Fruit fly (Drosophila melanogaster) whole organism, embryonic: ENCODE measurements around the gene ND-MNLL.

Experiments
- Asciz ChIP-seq: fragments of 200-800 bp; sonication (Bioruptor generic); optimal IDR thresholded peaks from 2 replicates; lab custom pipeline; 2017; ENCODE audit warnings: missing biosample characterization, mild to moderate bottlenecking, missing genetic modification characterization, missing genetic modification reagents
- Bgb ChIP-seq: fragments of 200-800 bp; sonication (Bioruptor generic); IDR thresholded peaks from 2 replicates; pipeline ENCODE4 v1.3.6; 2022; ENCODE audit warnings: missing biosample characterization, missing genetic modification characterization; ENCODE audit not compliant: partially characterized antibody
- CG10147 ChIP-seq: fragments of 200-800 bp; sonication (Bioruptor generic); optimal IDR thresholded peaks from 2 replicates; lab custom pipeline; 2019; ENCODE audit warnings: missing biosample characterization, mild to moderate bottlenecking, missing genetic modification characterization, moderate library complexity
- CG10431 ChIP-seq: fragments of 200-800 bp; sonication (Bioruptor generic); optimal IDR thresholded peaks from 3 replicates; lab custom pipeline; 2018; ENCODE audit warnings: missing biosample characterization, mild to moderate bottlenecking, missing genetic modification characterization
- CG10979 ChIP-seq: fragments of 200-800 bp; sonication (Bioruptor generic); optimal IDR thresholded peaks from 2 replicates; lab custom pipeline; 2018; ENCODE audit warnings: missing biosample characterization, mild to moderate bottlenecking, missing genetic modification characterization, moderate library complexity
- CG11456 ChIP-seq: fragments of 200-800 bp; sonication (Bioruptor generic); IDR thresholded peaks from 3 replicates; pipeline ENCODE4 v1.3.6; 2022; ENCODE audit warnings: missing biosample characterization, missing genetic modification characterization
- CG11723 ChIP-seq: fragments of 200-800 bp; sonication (Bioruptor generic); optimal IDR thresholded peaks from 2 replicates; lab custom pipeline; 2017; ENCODE audit warnings: missing biosample characterization, mild to moderate bottlenecking, missing genetic modification characterization
- CG12071 ChIP-seq: fragments of 200-800 bp; sonication (Bioruptor generic); optimal IDR thresholded peaks from 3 replicates; lab custom pipeline; 2018; ENCODE audit warnings: missing biosample characterization, mild to moderate bottlenecking, missing genetic modification characterization
- CG12299 ChIP-seq: fragments of 200-800 bp; sonication (Bioruptor generic); optimal IDR thresholded peaks from 2 replicates; lab custom pipeline; 2018; ENCODE audit warnings: missing biosample characterization, mild to moderate bottlenecking, missing genetic modification characterization
- CG14667 ChIP-seq: fragments of 200-800 bp; sonication (Bioruptor generic); IDR thresholded peaks from 2 replicates; pipeline ENCODE4 v1.3.6; 2022; ENCODE audit warnings: missing biosample characterization, missing genetic modification characterization
- CG1529 ChIP-seq: fragments of 200-800 bp; sonication (Bioruptor generic); optimal IDR thresholded peaks from 3 replicates; lab custom pipeline; 2018; ENCODE audit warnings: missing biosample characterization, missing genetic modification characterization
- CG16863 ChIP-seq: fragments of 200-800 bp; sonication (Bioruptor generic); optimal IDR thresholded peaks from 3 replicates; lab custom pipeline; 2016; ENCODE audit warnings: missing biosample characterization, missing genetic modification characterization
- CG17612 ChIP-seq: fragments of 200-800 bp; sonication (Bioruptor generic); IDR thresholded peaks from 2 replicates; pipeline ENCODE4 v1.3.6; 2022; ENCODE audit warnings: missing biosample characterization, missing genetic modification characterization
- CG3163 ChIP-seq: fragments of 200-800 bp; sonication (Bioruptor generic); optimal IDR thresholded peaks from 3 replicates; lab custom pipeline; 2016; ENCODE audit warnings: missing biosample characterization, missing genetic modification characterization
- CG32772 ChIP-seq: fragments of 200-800 bp; sonication (Bioruptor generic); IDR thresholded peaks from 2 replicates; pipeline ENCODE4 v1.3.6; 2022; ENCODE audit warnings: missing biosample characterization, missing genetic modification characterization
- CG3281 ChIP-seq: fragments of 200-800 bp; sonication (Bioruptor generic); optimal IDR thresholded peaks from 3 replicates; lab custom pipeline; 2017; ENCODE audit warnings: missing biosample characterization, mild to moderate bottlenecking, missing genetic modification characterization
- CG34422 ChIP-seq: fragments of 200-800 bp; sonication (Bioruptor generic); IDR thresholded peaks from 3 replicates; pipeline ENCODE4 v1.3.6; 2022; ENCODE audit warnings: missing biosample characterization, missing genetic modification characterization
- CG3847 ChIP-seq: fragments of 200-800 bp; sonication (Bioruptor generic); IDR thresholded peaks from 2 replicates; pipeline ENCODE4 v1.3.6; 2022; ENCODE audit warnings: missing biosample characterization, missing genetic modification characterization
- CG4360 ChIP-seq: fragments of 200-800 bp; sonication (Bioruptor generic); IDR thresholded peaks from 2 replicates; pipeline ENCODE4 v1.3.6; 2022; ENCODE audit warnings: missing biosample characterization, missing genetic modification characterization
- CG43689 ChIP-seq: fragments of 200-800 bp; sonication (Bioruptor generic); IDR thresholded peaks from 2 replicates; pipeline ENCODE4 v1.3.6; 2022; ENCODE audit warnings: missing biosample characterization, missing genetic modification characterization
- CG7745 ChIP-seq: fragments of 200-800 bp; sonication (Bioruptor generic); optimal IDR thresholded peaks from 2 replicates; lab custom pipeline; 2018; ENCODE audit warnings: missing biosample characterization, mild to moderate bottlenecking, missing genetic modification characterization, moderate library complexity
- Dbx ChIP-seq: fragments of 200-800 bp; sonication (Bioruptor generic); IDR thresholded peaks from 3 replicates; pipeline ENCODE4 v1.3.6; 2022; ENCODE audit warnings: missing biosample characterization, missing genetic modification characterization
- Fer1 ChIP-seq: fragments of 200-800 bp; sonication (Bioruptor generic); optimal IDR thresholded peaks from 2 replicates; lab custom pipeline; 2017; ENCODE audit warnings: missing biosample characterization, mild to moderate bottlenecking, missing genetic modification characterization
- Fer2 ChIP-seq: fragments of 200-800 bp; sonication (Bioruptor generic); optimal IDR thresholded peaks from 2 replicates; lab custom pipeline; 2018; ENCODE audit warnings: missing biosample characterization, mild to moderate bottlenecking, missing genetic modification characterization, moderate library complexity
- H2.0 ChIP-seq: fragments of 200-800 bp; sonication (Bioruptor generic); IDR thresholded peaks from 2 replicates; pipeline ENCODE4 v1.3.6; 2022; ENCODE audit warnings: missing biosample characterization, missing genetic modification characterization
- HHEX ChIP-seq: fragments of 200-800 bp; sonication (Bioruptor generic); optimal IDR thresholded peaks from 3 replicates; lab custom pipeline; 2017; ENCODE audit warnings: missing biosample characterization, mild to moderate bottlenecking, missing genetic modification characterization, missing genetic modification reagents
- HLHmδ ChIP-seq: fragments of 200-800 bp; sonication (Bioruptor generic); optimal IDR thresholded peaks from 2 replicates; lab custom pipeline; 2018; ENCODE audit warnings: missing biosample characterization, mild to moderate bottlenecking, missing genetic modification characterization, moderate library complexity
- Hr78 ChIP-seq, 2 experiments: fragments of 200-800 bp in 1 of 2; fragments of >200 bp in 1 of 2; sonication (Bioruptor generic) in 1 of 2; optimal IDR thresholded peaks; 2 replicates each; lab custom pipeline; 2017 to 2019; ENCODE audit warnings: missing biosample characterization in 2 of 2, missing genetic modification characterization in 2 of 2, mild to moderate bottlenecking in 1 of 2, moderate library complexity in 1 of 2
- Mad ChIP-seq: fragments of 200-800 bp; sonication (Bioruptor generic); optimal IDR thresholded peaks from 2 replicates; lab custom pipeline; 2016; ENCODE audit warnings: missing biosample characterization, missing genetic modification characterization
- Myb ChIP-seq: fragments of 200-800 bp; sonication (Bioruptor generic); optimal IDR thresholded peaks from 2 replicates; lab custom pipeline; 2016; ENCODE audit warnings: missing biosample characterization, missing genetic modification characterization
- NK7.1 ChIP-seq: fragments of 200-800 bp; sonication (Bioruptor generic); optimal IDR thresholded peaks from 3 replicates; lab custom pipeline; 2016; ENCODE audit warnings: missing biosample characterization, missing genetic modification characterization
- Sry-β ChIP-seq: fragments of 200-800 bp; sonication (Bioruptor generic); optimal IDR thresholded peaks from 2 replicates; lab custom pipeline; 2018; ENCODE audit warnings: missing biosample characterization, mild to moderate bottlenecking, missing genetic modification characterization, moderate library complexity
- Ssrp ChIP-seq: fragments of 200-800 bp; sonication (Bioruptor generic); optimal IDR thresholded peaks from 2 replicates; lab custom pipeline; 2018; ENCODE audit warnings: missing biosample characterization, mild to moderate bottlenecking, missing genetic modification characterization, moderate library complexity
- ara ChIP-seq: fragments of 200-800 bp; sonication (Bioruptor generic); IDR thresholded peaks from 2 replicates; pipeline ENCODE4 v1.3.6; 2022; ENCODE audit warnings: missing biosample characterization, missing genetic modification characterization
- ato ChIP-seq: fragments of 200-800 bp; sonication (Bioruptor generic); IDR thresholded peaks from 2 replicates; pipeline ENCODE4 v1.3.6; 2022; ENCODE audit warnings: missing biosample characterization, missing genetic modification characterization; ENCODE audit not compliant: partially characterized antibody
- bbx ChIP-seq: fragments of 200-800 bp; sonication (Bioruptor generic); IDR thresholded peaks from 2 replicates; pipeline ENCODE4 v1.3.6; 2022; ENCODE audit warnings: missing biosample characterization, missing genetic modification characterization; ENCODE audit not compliant: partially characterized antibody
- crp ChIP-seq, 2 experiments: fragments of 200-800 bp; sonication (Bioruptor generic); optimal IDR thresholded peaks; 2 replicates in 1 of 2; 3 replicates in 1 of 2; lab custom pipeline; 2017; ENCODE audit warnings: missing biosample characterization in 2 of 2, missing genetic modification characterization in 2 of 2, mild to moderate bottlenecking in 1 of 2, moderate library complexity in 1 of 2
- fu2 ChIP-seq: fragments of 200-800 bp; sonication (Bioruptor generic); optimal IDR thresholded peaks from 2 replicates; lab custom pipeline; 2016; ENCODE audit warnings: missing biosample characterization, missing genetic modification characterization
- gt ChIP-seq: fragments of 200-800 bp; sonication (Bioruptor generic); IDR thresholded peaks from 2 replicates; pipeline ENCODE4 v1.3.6; 2022; ENCODE audit warnings: missing biosample characterization, missing genetic modification characterization
- ham ChIP-seq: fragments of 200-800 bp; sonication (Bioruptor generic); IDR thresholded peaks from 2 replicates; pipeline ENCODE4 v1.3.6; 2022; ENCODE audit warnings: missing biosample characterization, missing genetic modification characterization
- her ChIP-seq: fragments of 200-800 bp; sonication (Bioruptor generic); optimal IDR thresholded peaks from 2 replicates; lab custom pipeline; 2016; ENCODE audit warnings: missing biosample characterization, missing genetic modification characterization
- ken ChIP-seq: fragments of 200-800 bp; sonication (Bioruptor generic); IDR thresholded peaks from 3 replicates; pipeline ENCODE4 v1.3.6; 2022; ENCODE audit warnings: missing biosample characterization, missing genetic modification characterization
- lbe ChIP-seq: fragments of 200-800 bp; sonication (Bioruptor generic); optimal IDR thresholded peaks from 2 replicates; lab custom pipeline; 2016; ENCODE audit warnings: missing biosample characterization, mild to moderate bottlenecking, missing genetic modification characterization
- lola ChIP-seq, 3 experiments: fragments of >200 bp in 2 of 3; fragments of 200-800 bp in 1 of 3; sonication (Bioruptor generic) in 1 of 3; optimal IDR thresholded peaks; 2 replicates each; lab custom pipeline; 2017 to 2019; ENCODE audit warnings: missing biosample characterization in 3 of 3, missing genetic modification characterization in 3 of 3, mild to moderate bottlenecking in 1 of 3, moderate library complexity in 1 of 3
- maf-S ChIP-seq: fragments of 200-800 bp; sonication (Bioruptor generic); optimal IDR thresholded peaks from 2 replicates; lab custom pipeline; 2016; ENCODE audit warnings: missing biosample characterization, missing genetic modification characterization
- onecut ChIP-seq: fragments of 200-800 bp; sonication (Bioruptor generic); IDR thresholded peaks from 2 replicates; pipeline ENCODE4 v1.3.6; 2022; ENCODE audit warnings: missing biosample characterization, missing genetic modification characterization
- schlank ChIP-seq: fragments of 200-800 bp; sonication (Bioruptor generic); optimal IDR thresholded peaks from 2 replicates; lab custom pipeline; 2018; ENCODE audit warnings: missing biosample characterization, mild to moderate bottlenecking, missing genetic modification characterization
- tup ChIP-seq: fragments of 200-800 bp; sonication (Bioruptor generic); optimal IDR thresholded peaks from 2 replicates; lab custom pipeline; 2016; ENCODE audit warnings: missing biosample characterization, mild to moderate bottlenecking, missing genetic modification characterization, moderate library complexity
- z ChIP-seq: fragments of 200-800 bp; sonication (Bioruptor generic); IDR thresholded peaks from 3 replicates; pipeline ENCODE4 v1.3.6; 2022; ENCODE audit warnings: missing biosample characterization, missing genetic modification characterization

The ND-MNLL gene

dm6 chrX:7920081-7920688, 26.6 kb upstream of the ND-MNLL start, which contains the start of the genes hdm and Ykt6 (continued):
- TF ChIP-seq CG10147 = no peak
- TF ChIP-seq CG12299 (tag; lab: Kevin White, UChicago) = peak; percentile 59
- TF ChIP-seq Ssrp (tag; lab: Kevin White, UChicago) = peak; percentile 53
- peak; percentile 86 for TF ChIP-seq CG34422 (GFP tag; lab: Robert Waterston, UW)
- no peak for TF ChIP-seq CG10431 (GFP tag; lab: Kevin White, UChicago)
- TF ChIP-seq CG10979 (tag; lab: Kevin White, UChicago) = peak; percentile 66
- peak; percentile 50; the same call in 1 of the 2 replicates for TF ChIP-seq CG32772 (GFP tag; lab: Robert Waterston, UW)
- TF ChIP-seq CG1529 (GFP tag; lab: Kevin White, UChicago) = peak; percentile 51
- peak in 1 of 3 experiments; percentile 72 for TF ChIP-seq lola (GFP tag; optimal IDR thresholded peaks at IDR 0.05; lab: Kevin White, UChicago)
- peak in 1 of 2 experiments; percentile 58 for TF ChIP-seq crp (GFP tag; optimal IDR thresholded peaks at IDR 0.05; lab: Kevin White, UChicago)
- TF ChIP-seq CG14667 (GFP tag; lab: Robert Waterston, UW) = peak; percentile 71
- TF ChIP-seq ato (GFP tag; lab: Robert Waterston, UW) = peak; percentile 86
- TF ChIP-seq H2.0 (GFP tag; lab: Robert Waterston, UW) = peak; percentile 83
- peak; percentile 64 for TF ChIP-seq schlank (tag; lab: Kevin White, UChicago)
- peak; percentile 64 for TF ChIP-seq lbe (GFP tag; lab: Kevin White, UChicago)
- TF ChIP-seq HLHmδ (GFP tag; lab: Kevin White, UChicago) = no peak
- TF ChIP-seq HHEX = no peak
- peak; percentile 53 for TF ChIP-seq maf-S
- no peak for TF ChIP-seq z
- peak; percentile 60 for TF ChIP-seq tup (GFP tag; lab: Kevin White, UChicago)
- TF ChIP-seq CG11723 = no peak
- TF ChIP-seq Myb = peak; percentile 98
- TF ChIP-seq Sry-β (GFP tag; lab: Kevin White, UChicago) = peak; percentile 12
- no peak; the same call in 1 of the 3 replicates for TF ChIP-seq CG11456 (GFP tag; lab: Robert Waterston, UW)
- TF ChIP-seq CG3281 (GFP tag; lab: Kevin White, UChicago) = peak; percentile 64
- peak; percentile 79 for TF ChIP-seq Fer1 (GFP tag; lab: Kevin White, UChicago)
- TF ChIP-seq Dbx (GFP tag; lab: Robert Waterston, UW) = peak; percentile 87
- TF ChIP-seq onecut (GFP tag; lab: Robert Waterston, UW) = peak; percentile 61
- TF ChIP-seq Fer2 (tag; lab: Kevin White, UChicago) = peak; percentile 39
- TF ChIP-seq CG7745 (tag; lab: Kevin White, UChicago) = no peak
- peak; percentile 73 for TF ChIP-seq CG3163 (GFP tag; lab: Kevin White, UChicago)
- peak; percentile 91 for TF ChIP-seq bbx (GFP tag; lab: Robert Waterston, UW)
- TF ChIP-seq her = peak; percentile 87
- TF ChIP-seq ara (GFP tag; lab: Robert Waterston, UW) = peak; percentile 85
- no peak for TF ChIP-seq Hr78 (GFP tag; optimal IDR thresholded peaks at IDR 0.05; lab: Kevin White, UChicago)
- TF ChIP-seq CG3847 (GFP tag; lab: Robert Waterston, UW) = peak; percentile 84
- TF ChIP-seq CG16863 (GFP tag; lab: Kevin White, UChicago) = peak; percentile 80
- no peak for TF ChIP-seq CG43689
- TF ChIP-seq Asciz (GFP tag; lab: Kevin White, UChicago) = no peak
- peak; percentile 44 for TF ChIP-seq CG4360 (GFP tag; lab: Robert Waterston, UW)
- TF ChIP-seq Mad (GFP tag; lab: Kevin White, UChicago) = peak; percentile 74
- TF ChIP-seq fu2 (GFP tag; lab: Kevin White, UChicago) = peak; percentile 70
- peak; percentile 51 for TF ChIP-seq NK7.1 (GFP tag; lab: Kevin White, UChicago)
- peak; percentile 95 for TF ChIP-seq Bgb
- TF ChIP-seq CG12071 (GFP tag; lab: Kevin White, UChicago) = no peak
- TF ChIP-seq ken (GFP tag; lab: Robert Waterston, UW) = peak; percentile 84
- TF ChIP-seq ham (GFP tag; lab: Robert Waterston, UW) = no peak
- peak; percentile 53 for TF ChIP-seq gt (GFP tag; lab: Robert Waterston, UW)
- peak; percentile 62 for TF ChIP-seq CG17612
